Fruit fly (Drosophila melanogaster) whole organism, prepupa: ENCODE results near the gene oaf.

ENCODE experiments used
- Blimp-1 ChIP-seq: fragments of 200-800 bp; sonication (Bioruptor generic); optimal IDR thresholded peaks from 3 replicates; lab custom pipeline; 2017; ENCODE audit warnings: missing biosample characterization, missing genetic modification characterization, mild to moderate bottlenecking, moderate library complexity, missing genetic modification reagents
- CG1621 ChIP-seq: fragments of 200-800 bp; sonication (Bioruptor generic); optimal IDR thresholded peaks from 3 replicates; lab custom pipeline; 2018; ENCODE audit warnings: missing biosample characterization, mild to moderate bottlenecking, missing genetic modification characterization
- CG16779 ChIP-seq: fragments of 200-800 bp; sonication (Bioruptor generic); optimal IDR thresholded peaks from 3 replicates; lab custom pipeline; 2017; ENCODE audit warnings: missing biosample characterization, mild to moderate bottlenecking, missing genetic modification characterization
- CG4318 ChIP-seq: fragments of 200-800 bp; sonication (Bioruptor generic); optimal IDR thresholded peaks from 3 replicates; lab custom pipeline; 2017; ENCODE audit warnings: missing biosample characterization, mild to moderate bottlenecking, missing genetic modification characterization
- CG8632 ChIP-seq: fragments of 200-800 bp; sonication (Bioruptor generic); optimal IDR thresholded peaks from 3 replicates; lab custom pipeline; 2016; ENCODE audit warnings: missing biosample characterization, missing genetic modification characterization
- Eip93F ChIP-seq: fragments of 200-800 bp; sonication (Bioruptor generic); optimal IDR thresholded peaks from 2 replicates; lab custom pipeline; 2016; ENCODE audit warnings: missing biosample characterization, mild to moderate bottlenecking, missing genetic modification characterization
- Lpt ChIP-seq: fragments of 200-800 bp; sonication (Bioruptor generic); optimal IDR thresholded peaks from 3 replicates; lab custom pipeline; 2016; ENCODE audit warnings: missing biosample characterization, missing genetic modification characterization
- Sox102F ChIP-seq: fragments of 200-800 bp; sonication (Bioruptor generic); optimal IDR thresholded peaks from 2 replicates; lab custom pipeline; 2016; ENCODE audit warnings: missing biosample characterization, mild to moderate bottlenecking, missing genetic modification characterization
- Sox14 ChIP-seq: fragments of 200-800 bp; sonication (Bioruptor generic); optimal IDR thresholded peaks from 3 replicates; lab custom pipeline; 2016; ENCODE audit warnings: missing biosample characterization, missing genetic modification characterization
- achi ChIP-seq: fragments of 200-800 bp; sonication (Bioruptor generic); optimal IDR thresholded peaks from 3 replicates; lab custom pipeline; 2016; ENCODE audit warnings: missing biosample characterization, missing genetic modification characterization
- cyc ChIP-seq: fragments of 200-800 bp; sonication (Bioruptor generic); optimal IDR thresholded peaks from 3 replicates; lab custom pipeline; 2016; ENCODE audit warnings: missing biosample characterization, missing genetic modification characterization
- fd59A ChIP-seq: fragments of 200-800 bp; sonication (Bioruptor generic); optimal IDR thresholded peaks from 2 replicates; lab custom pipeline; 2017; ENCODE audit warnings: missing biosample characterization, mild to moderate bottlenecking, missing genetic modification characterization, missing genetic modification reagents

DNA sequence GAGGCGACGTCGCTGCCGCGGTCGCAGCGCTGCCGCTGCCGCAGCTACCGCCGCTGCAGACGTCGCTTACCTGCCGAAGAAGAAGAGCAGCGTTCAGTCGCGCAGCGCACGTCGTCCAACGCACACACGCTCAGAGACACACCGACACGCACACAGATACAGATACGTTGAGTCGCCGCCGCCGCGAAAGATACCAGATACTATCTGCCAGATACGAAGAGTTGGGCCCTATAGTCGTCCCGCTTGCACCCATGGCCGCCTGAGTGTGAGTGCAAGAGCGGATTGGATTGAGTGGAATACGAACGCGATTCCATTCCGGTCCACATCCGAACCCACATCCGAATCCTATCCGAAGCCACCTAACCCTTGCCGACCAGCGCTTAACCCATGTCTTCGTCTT lies 38.1 kb upstream of the oaf start:
- no peak for TF ChIP-seq CG8632 (GFP tag; lab: Kevin White, UChicago)
- TF ChIP-seq Blimp-1 = no peak
- no peak for TF ChIP-seq fd59A
- TF ChIP-seq CG1621 (tag; lab: Kevin White, UChicago) = peak; percentile 15
- no peak for TF ChIP-seq achi (GFP tag; lab: Kevin White, UChicago)
- no peak for TF ChIP-seq Eip93F (GFP tag; lab: Kevin White, UChicago)
- no peak for TF ChIP-seq CG4318
- TF ChIP-seq Lpt (GFP tag; lab: Kevin White, UChicago) = no peak
- no peak for TF ChIP-seq Sox14
- no peak for TF ChIP-seq cyc
- TF ChIP-seq CG16779 (tag; lab: Kevin White, UChicago) = no peak
- TF ChIP-seq Sox102F (GFP tag; lab: Kevin White, UChicago) = no peak
